Worm (Caenorhabditis elegans) whole organism, early embryonic: ENCODE data around the gene B0001.4.
"Not testable (repeated sequence)": the region's sequence is repeated elsewhere in the genome, so short reads cannot be mapped to it uniquely, and the experiment has no call there.

Experiments
- F13C5.2 ChIP-seq: sonication (generic microtip); optimal IDR thresholded peaks from 2 replicates; lab custom pipeline; 2017; ENCODE audit warnings: mild to moderate bottlenecking, missing genetic modification characterization, inconsistent platforms, missing compliant biosample characterization
- ama-1 ChIP-seq: fragments of 150-350 bp; optimal IDR thresholded peaks from 2 replicates; lab custom pipeline; 2014
- ceh-13 ChIP-seq: fragments of 200-800 bp; sonication (Bioruptor generic); optimal IDR thresholded peaks from 2 replicates; lab custom pipeline; 2018; ENCODE audit warnings: mild to moderate bottlenecking, missing genetic modification characterization, missing compliant biosample characterization
- ets-7 ChIP-seq: sonication (generic microtip); optimal IDR thresholded peaks from 2 replicates; lab custom pipeline; 2016; ENCODE audit warnings: missing genotype, missing genetic modification characterization, missing compliant biosample characterization
- flt-1 ChIP-seq: fragments of 200-800 bp; sonication (Bioruptor generic); IDR thresholded peaks from 2 replicates; pipeline ENCODE4 v1.3.6; 2022; ENCODE audit warnings: missing genetic modification characterization, missing compliant biosample characterization
- hmbx-1 ChIP-seq: sonication (generic microtip); optimal IDR thresholded peaks from 2 replicates; lab custom pipeline; 2016; ENCODE audit warnings: mild to moderate bottlenecking, missing genetic modification characterization, missing compliant biosample characterization
- pes-1 ChIP-seq: fragments of 200-800 bp; sonication (Bioruptor generic); IDR thresholded peaks from 2 replicates; pipeline ENCODE4 v1.3.6; 2022; ENCODE audit warnings: missing genetic modification reagents, missing genetic modification characterization, missing compliant biosample characterization
- scrt-1 ChIP-seq: fragments of 200-800 bp; sonication (Bioruptor generic); IDR thresholded peaks from 2 replicates; pipeline ENCODE4 v1.3.6; 2022; ENCODE audit warnings: missing genetic modification characterization, missing compliant biosample characterization
- tbx-11 ChIP-seq: fragments of 200-800 bp; sonication (Bioruptor generic); IDR thresholded peaks from 2 replicates; pipeline ENCODE4 v1.3.6; 2022; ENCODE audit warnings: missing genetic modification characterization, missing compliant biosample characterization
- tbx-37 ChIP-seq: fragments of 200-800 bp; sonication (Bioruptor generic); conservative IDR thresholded peaks from 2 replicates; pipeline ENCODE4 v1.3.6; 2022; ENCODE audit warnings: missing genetic modification reagents, missing genetic modification characterization, missing compliant biosample characterization

- not testable (repeated sequence) for TF ChIP-seq ama-1; tbx-11; flt-1 (GFP tag; lab: Robert Waterston, UW); ceh-13; hmbx-1 (tag; lab: Kevin White, UChicago); F13C5.2 (tag; lab: Kevin White, UChicago); scrt-1 (GFP tag; lab: Robert Waterston, UW); pes-1 (GFP tag; lab: Robert Waterston, UW); tbx-37 (GFP tag; lab: Robert Waterston, UW); ets-7
Observed at ce11 chrIV:12178235-12178634, 40.2 kb upstream of the B0001.4 start, which contains the start of gene nlr-1.
